Fruit fly (Drosophila melanogaster): ENCODE measurements around the gene MESK4.

- TF ChIP-seq CG8159 (tag; optimal IDR thresholded peaks at IDR 0.05): no peak
- TF ChIP-seq fd96Ca (GFP tag; IDR thresholded peaks at IDR 0.05): no peak
- no peak for TF ChIP-seq Pif1A (GFP tag; optimal IDR thresholded peaks at IDR 0.05)
- no peak for TF ChIP-seq rn (GFP tag; IDR thresholded peaks at IDR 0.05)
- TF ChIP-seq gl (tag; optimal IDR thresholded peaks at IDR 0.05): no peak
- TF ChIP-seq CG17806 (tag; optimal IDR thresholded peaks at IDR 0.05): no peak
- TF ChIP-seq Snoo (tag; optimal IDR thresholded peaks at IDR 0.05): no peak
- TF ChIP-seq CG4496 (GFP tag; IDR thresholded peaks at IDR 0.05): no peak
- no peak for TF ChIP-seq EcR (GFP tag; optimal IDR thresholded peaks at IDR 0.05)
Measured at dm6 chr3R:16972575-16972974, 16.0 kb upstream of the MESK4 start.

Data from whole organism, pupa.